Fruit fly (Drosophila melanogaster): ENCODE data around the gene CG13135.

Gene CG13135

dm6 chr2L:10143334-10143733, 20.8 kb upstream of the CG13135 start (continued):
- TF ChIP-seq CG11247 (GFP tag; IDR thresholded peaks at IDR 0.05) (no peak), CG3847 (GFP tag; IDR thresholded peaks at IDR 0.05) (no peak), Lim3 (GFP tag; IDR thresholded peaks at IDR 0.05) (no peak), nom (GFP tag; optimal IDR thresholded peaks at IDR 0.05) (no peak), crol (GFP tag; IDR thresholded peaks at IDR 0.05) (no peak), CG5953 (GFP tag; IDR thresholded peaks at IDR 0.05) (no peak), sima (GFP tag; optimal IDR thresholded peaks at IDR 0.05) (no peak), CG3065 (GFP tag; optimal IDR thresholded peaks at IDR 0.05) (no peak), Rx (GFP tag; IDR thresholded peaks at IDR 0.05) (0 out of 2 replicates have a peak, but pooled peaks have one; percentile 34), CG1647 (GFP tag; optimal IDR thresholded peaks at IDR 0.05) (no peak), dpn (GFP tag; optimal IDR thresholded peaks at IDR 0.05) (no peak), CG3407 (GFP tag; optimal IDR thresholded peaks at IDR 0.05) (no peak), dysf (GFP tag; IDR thresholded peaks at IDR 0.05) (peak; percentile 51; the same call in 1 of the 3 replicates), en (GFP tag; optimal IDR thresholded peaks at IDR 0.05) (peak; percentile 15), stwl (tag; optimal IDR thresholded peaks at IDR 0.05) (no peak), CG17328 (GFP tag; IDR thresholded peaks at IDR 0.05) (no peak), Chrac-16 (GFP tag; optimal IDR thresholded peaks at IDR 0.05) (no peak), CG9817 (tag; optimal IDR thresholded peaks at IDR 0.05) (no peak), kni (GFP tag; optimal IDR thresholded peaks at IDR 0.05) (peak; percentile 49), cato (GFP tag; optimal IDR thresholded peaks at IDR 0.05; ENCODE audit: borderline replicate concordance) (no peak), CG34376 (GFP tag; optimal IDR thresholded peaks at IDR 0.05) (peak; percentile 73), gce (GFP tag; IDR thresholded peaks at IDR 0.05) (no peak; the same call in 2 of the 3 replicates), zfh1 (GFP tag; IDR thresholded peaks at IDR 0.05) (no peak), bowl (GFP tag; IDR thresholded peaks at IDR 0.05) (no peak), jigr1 (GFP tag; IDR thresholded peaks at IDR 0.05) (no peak), CG13424 (tag; optimal IDR thresholded peaks at IDR 0.05) (no peak), CG13775 (GFP tag; optimal IDR thresholded peaks at IDR 0.05) (peak; percentile 53), wek (GFP tag; optimal IDR thresholded peaks at IDR 0.05) (no peak), CG6765 (GFP tag; optimal IDR thresholded peaks at IDR 0.05) (peak; percentile 84), chn (GFP tag; optimal IDR thresholded peaks at IDR 0.05) (no peak), Eip74EF (GFP tag; optimal IDR thresholded peaks at IDR 0.05) (peak in 1 of 2 experiments; percentile 65), CG11456 (GFP tag; IDR thresholded peaks at IDR 0.05) (peak; percentile 53; the same call in 1 of the 3 replicates), knrl (GFP tag; IDR thresholded peaks at IDR 0.05; ENCODE audit: partially characterized antibody) (no peak), CG31224 (GFP tag; IDR thresholded peaks at IDR 0.05) (no peak), bbx (GFP tag; IDR thresholded peaks at IDR 0.05; ENCODE audit: partially characterized antibody) (no peak), Abd-B (GFP tag; optimal IDR thresholded peaks at IDR 0.05) (no peak), CG30403 (GFP tag; optimal IDR thresholded peaks at IDR 0.05) (no peak), CG11085 (GFP tag; IDR thresholded peaks at IDR 0.05) (no peak), shn (GFP tag; optimal IDR thresholded peaks at IDR 0.05) (no peak), CG18476 (GFP tag; optimal IDR thresholded peaks at IDR 0.05) (no peak), da (GFP tag; optimal IDR thresholded peaks at IDR 0.05) (no peak), Gug (GFP tag; IDR thresholded peaks at IDR 0.05) (no peak), CG15514 (GFP tag; optimal IDR thresholded peaks at IDR 0.05) (peak; percentile 58), CG3281 (GFP tag; optimal IDR thresholded peaks at IDR 0.05) (peak; percentile 86), Vsx1 (GFP tag; optimal IDR thresholded peaks at IDR 0.05) (no peak), Oaz (GFP tag; IDR thresholded peaks at IDR 0.05) (no peak), Blimp-1 (GFP tag; optimal IDR thresholded peaks at IDR 0.05) (peak; percentile 5), kay (GFP tag; optimal IDR thresholded peaks at IDR 0.05) (no peak), wdn (GFP tag; IDR thresholded peaks at IDR 0.05) (no peak), sna (GFP tag; IDR thresholded peaks at IDR 0.05; ENCODE audit: partially characterized antibody) (no peak), CG42726 (GFP tag; IDR thresholded peaks at IDR 0.05; ENCODE audit: partially characterized antibody) (no peak)
